Fruit fly (Drosophila melanogaster): Measurements from ENCODE around the gene Pdp.

- TF ChIP-seq CG17806 (tag; optimal IDR thresholded peaks at IDR 0.05): no peak
- no peak for TF ChIP-seq CG8159 (tag; optimal IDR thresholded peaks at IDR 0.05)
- no peak for TF ChIP-seq CG32121 (GFP tag; IDR thresholded peaks at IDR 0.05)
- no peak for TF ChIP-seq CG9948 (tag; optimal IDR thresholded peaks at IDR 0.05)
- TF ChIP-seq EcR (GFP tag; optimal IDR thresholded peaks at IDR 0.05): no peak
- TF ChIP-seq CG34367 (tag; optimal IDR thresholded peaks at IDR 0.05): no peak
- no peak for TF ChIP-seq CG8301 (tag; optimal IDR thresholded peaks at IDR 0.05)
Observed at dm6 chrX:7746342-7746741, 11.9 kb upstream of the Pdp start.

All from whole organism, pupa.